Worm (Caenorhabditis elegans) whole organism, midembryonic: ENCODE data around the gene ZC416.2.

Source experiments
- flt-1 ChIP-seq: fragments of 200-800 bp; sonication (Bioruptor generic); IDR thresholded peaks from 2 replicates; pipeline ENCODE4 v1.3.6; 2022; ENCODE audit warnings: missing genetic modification characterization, missing compliant biosample characterization
- klf-2 ChIP-seq: fragments of 200-800 bp; sonication (Bioruptor generic); conservative IDR thresholded peaks from 2 replicates; pipeline ENCODE4 v1.3.6; 2022; ENCODE audit warnings: missing genetic modification reagents, missing genetic modification characterization, missing compliant biosample characterization
- ztf-23 ChIP-seq: fragments of 200-800 bp; sonication (Bioruptor generic); IDR thresholded peaks from 2 replicates; pipeline ENCODE4 v1.3.6; 2022; ENCODE audit warnings: missing genetic modification reagents, missing genetic modification characterization, missing compliant biosample characterization

DNA sequence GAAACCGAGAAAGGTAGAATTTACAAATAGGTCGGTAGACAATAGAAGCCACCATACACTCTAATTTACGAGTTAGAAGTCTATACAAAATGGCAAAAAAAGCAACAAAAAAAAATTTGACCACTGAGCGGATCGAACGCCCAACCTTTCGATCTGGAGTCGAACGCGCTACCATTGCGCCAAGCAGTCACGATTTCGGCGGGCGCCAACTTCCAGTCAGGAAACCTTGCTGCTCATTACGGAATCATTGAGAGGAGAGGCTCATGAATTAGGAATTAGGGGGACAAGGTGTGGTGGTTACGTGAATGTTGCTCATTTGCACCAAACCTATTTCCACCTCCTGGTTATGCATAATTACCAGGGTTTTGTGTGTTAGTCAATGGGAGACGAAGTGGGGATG is 48.3 kb downstream of the ZC416.2 start:
- TF ChIP-seq klf-2 (GFP tag; lab: Robert Waterston, UW) (no peak), flt-1 (GFP tag; lab: Robert Waterston, UW) (no peak), ztf-23 (GFP tag; lab: Robert Waterston, UW) (no peak)
